Fruit fly (Drosophila melanogaster) whole organism, embryonic: ENCODE measurements around the gene Dhod.
A peak's percentile ranks its signal among the peaks of the same experiment; 100 is the strongest.

Source experiments
- ATbp ChIP-seq: fragments of 200-800 bp; sonication (Bioruptor generic); optimal IDR thresholded peaks from 2 replicates; lab custom pipeline; 2017; ENCODE audit warnings: missing biosample characterization, mild to moderate bottlenecking, missing genetic modification characterization, missing genetic modification reagents
- Adf1 ChIP-seq: fragments of 200-800 bp; sonication (Bioruptor generic); IDR thresholded peaks from 2 replicates; pipeline ENCODE4 v1.3.6; 2022; ENCODE audit warnings: missing biosample characterization, missing genetic modification characterization
- CG11504 ChIP-seq: fragments of 200-800 bp; sonication (Bioruptor generic); optimal IDR thresholded peaks from 3 replicates; lab custom pipeline; 2019; ENCODE audit warnings: missing biosample characterization, mild to moderate bottlenecking, missing genetic modification characterization, moderate library complexity
- CG13894 ChIP-seq: fragments of 200-800 bp; sonication (Bioruptor generic); optimal IDR thresholded peaks from 3 replicates; lab custom pipeline; 2018; ENCODE audit warnings: missing biosample characterization, mild to moderate bottlenecking, missing genetic modification characterization, moderate library complexity
- CG14441 ChIP-seq: fragments of 200-800 bp; sonication (Bioruptor generic); IDR thresholded peaks from 2 replicates; pipeline ENCODE4 v1.3.6; 2022; ENCODE audit warnings: missing biosample characterization, missing genetic modification characterization
- CG16813 ChIP-seq: fragments of 200-800 bp; sonication (Bioruptor generic); IDR thresholded peaks from 3 replicates; pipeline ENCODE4 v1.3.6; 2022; ENCODE audit warnings: missing biosample characterization, missing genetic modification characterization; ENCODE audit not compliant: partially characterized antibody
- CG18764 ChIP-seq: fragments of 200-800 bp; sonication (Bioruptor generic); optimal IDR thresholded peaks from 3 replicates; lab custom pipeline; 2016; ENCODE audit warnings: missing biosample characterization, missing genetic modification characterization
- CG2116 ChIP-seq: fragments of 200-800 bp; sonication (Bioruptor generic); optimal IDR thresholded peaks from 3 replicates; lab custom pipeline; 2018; ENCODE audit warnings: missing biosample characterization, mild to moderate bottlenecking, missing genetic modification characterization
- CG2199 ChIP-seq: fragments of 200-800 bp; sonication (Bioruptor generic); IDR thresholded peaks from 3 replicates; pipeline ENCODE4 v1.3.6; 2022; ENCODE audit warnings: missing biosample characterization, missing genetic modification characterization
- CG2875 ChIP-seq: fragments of 200-800 bp; sonication (Bioruptor generic); optimal IDR thresholded peaks from 2 replicates; lab custom pipeline; 2017; ENCODE audit warnings: missing biosample characterization, mild to moderate bottlenecking, missing genetic modification characterization, missing genetic modification reagents
- CG30020 ChIP-seq: fragments of 200-800 bp; optimal IDR thresholded peaks from 2 replicates; lab custom pipeline; 2019; ENCODE audit warnings: missing biosample characterization, mild to moderate bottlenecking, missing genetic modification characterization, moderate library complexity
- CG3407 ChIP-seq: fragments of 200-800 bp; sonication (Bioruptor generic); optimal IDR thresholded peaks from 2 replicates; lab custom pipeline; 2018; ENCODE audit warnings: missing biosample characterization, mild to moderate bottlenecking, missing genetic modification characterization
- CG4404 ChIP-seq: fragments of 200-800 bp; sonication (Bioruptor generic); IDR thresholded peaks from 2 replicates; pipeline ENCODE4 v1.3.6; 2022; ENCODE audit warnings: missing biosample characterization, missing genetic modification characterization
- CG6175 ChIP-seq: fragments of 200-800 bp; sonication (Bioruptor generic); IDR thresholded peaks from 3 replicates; pipeline ENCODE4 v1.3.6; 2022; ENCODE audit warnings: missing biosample characterization, missing genetic modification characterization
- CG6765 ChIP-seq: fragments of 200-800 bp; sonication (Bioruptor generic); optimal IDR thresholded peaks from 3 replicates; lab custom pipeline; 2017; ENCODE audit warnings: missing biosample characterization, mild to moderate bottlenecking, missing genetic modification characterization
- CHES-1-like ChIP-seq: fragments of 200-800 bp; sonication (Bioruptor generic); optimal IDR thresholded peaks from 2 replicates; lab custom pipeline; 2016; ENCODE audit warnings: missing biosample characterization, missing genetic modification characterization
- D19A ChIP-seq: fragments of 200-800 bp; optimal IDR thresholded peaks from 3 replicates; lab custom pipeline; 2019; ENCODE audit warnings: missing biosample characterization, mild to moderate bottlenecking, missing genetic modification characterization, moderate library complexity
- Deaf1 ChIP-seq: fragments of 200-800 bp; optimal IDR thresholded peaks from 3 replicates; lab custom pipeline; 2019; ENCODE audit warnings: missing biosample characterization, mild to moderate bottlenecking, missing genetic modification characterization, moderate library complexity
- Dfd ChIP-seq, 2 experiments: fragments of >200 bp; optimal IDR thresholded peaks; 2 replicates each; lab custom pipeline; 2017; ENCODE audit warnings: missing biosample characterization in 2 of 2, missing genetic modification characterization in 2 of 2
- Eip74EF ChIP-seq, 2 experiments: fragments of 200-800 bp in 1 of 2; fragments of >200 bp in 1 of 2; sonication (Bioruptor generic) in 1 of 2; optimal IDR thresholded peaks; 2 replicates each; lab custom pipeline; 2017 to 2019; ENCODE audit warnings: missing biosample characterization in 2 of 2, missing genetic modification characterization in 2 of 2, mild to moderate bottlenecking in 1 of 2, moderate library complexity in 1 of 2
- Ets65A ChIP-seq: fragments of 200-800 bp; sonication (Bioruptor generic); peaks from one replicate; lab custom pipeline; 2016; ENCODE audit warnings: missing biosample characterization, missing genetic modification characterization
- Fer2 ChIP-seq: fragments of 200-800 bp; sonication (Bioruptor generic); optimal IDR thresholded peaks from 2 replicates; lab custom pipeline; 2018; ENCODE audit warnings: missing biosample characterization, mild to moderate bottlenecking, missing genetic modification characterization, moderate library complexity
- HLH54F ChIP-seq: fragments of 200-800 bp; sonication (Bioruptor generic); optimal IDR thresholded peaks from 3 replicates; lab custom pipeline; 2016; ENCODE audit warnings: missing biosample characterization, missing genetic modification characterization
- Hmx ChIP-seq: fragments of 200-800 bp; sonication (Bioruptor generic); optimal IDR thresholded peaks from 2 replicates; lab custom pipeline; 2016; ENCODE audit warnings: missing biosample characterization, missing genetic modification characterization
- Hr3 ChIP-seq: fragments of 200-800 bp; sonication (Bioruptor generic); optimal IDR thresholded peaks from 3 replicates; lab custom pipeline; 2016; ENCODE audit warnings: missing biosample characterization, missing genetic modification characterization
- Jarid2 ChIP-seq: fragments of 200-800 bp; sonication (Bioruptor generic); optimal IDR thresholded peaks from 3 replicates; lab custom pipeline; 2017; ENCODE audit warnings: mild to moderate bottlenecking, missing biosample characterization, missing genetic modification reagents, missing genetic modification characterization
- Lpt ChIP-seq: fragments of >200 bp; optimal IDR thresholded peaks from 2 replicates; lab custom pipeline; 2018; ENCODE audit warnings: missing biosample characterization, missing genetic modification characterization
- YL-1 ChIP-seq: fragments of 200-800 bp; sonication (Bioruptor generic); optimal IDR thresholded peaks from 3 replicates; lab custom pipeline; 2017; ENCODE audit warnings: missing biosample characterization, mild to moderate bottlenecking, missing genetic modification characterization
- ab ChIP-seq: fragments of 200-800 bp; sonication (Bioruptor generic); optimal IDR thresholded peaks from 2 replicates; lab custom pipeline; 2016; ENCODE audit warnings: missing biosample characterization, missing genetic modification characterization
- ash1 ChIP-seq: fragments of 200-800 bp; sonication (Bioruptor generic); optimal IDR thresholded peaks from 2 replicates; lab custom pipeline; 2018; ENCODE audit warnings: missing biosample characterization, mild to moderate bottlenecking, missing genetic modification characterization
- dan ChIP-seq: fragments of 200-800 bp; sonication (Bioruptor generic); IDR thresholded peaks from 2 replicates; pipeline ENCODE4 v1.3.6; 2022; ENCODE audit warnings: missing biosample characterization, missing genetic modification characterization
- en ChIP-seq: fragments of 200-800 bp; sonication (Bioruptor generic); optimal IDR thresholded peaks from 2 replicates; lab custom pipeline; 2016; ENCODE audit warnings: missing biosample characterization, missing genetic modification characterization
- ftz-f1 ChIP-seq: fragments of 200-800 bp; sonication (Bioruptor generic); optimal IDR thresholded peaks from 2 replicates; lab custom pipeline; 2016; ENCODE audit warnings: missing biosample characterization, missing genetic modification characterization
- fu2 ChIP-seq: fragments of 200-800 bp; sonication (Bioruptor generic); optimal IDR thresholded peaks from 2 replicates; lab custom pipeline; 2016; ENCODE audit warnings: missing biosample characterization, missing genetic modification characterization
- gro ChIP-seq: fragments of 200-800 bp; sonication (Bioruptor generic); optimal IDR thresholded peaks from 2 replicates; lab custom pipeline; 2016; ENCODE audit warnings: missing biosample characterization, missing genetic modification characterization
- ham ChIP-seq: fragments of 200-800 bp; sonication (Bioruptor generic); IDR thresholded peaks from 2 replicates; pipeline ENCODE4 v1.3.6; 2022; ENCODE audit warnings: missing biosample characterization, missing genetic modification characterization
- lola ChIP-seq, 3 experiments: fragments of >200 bp in 2 of 3; fragments of 200-800 bp in 1 of 3; sonication (Bioruptor generic) in 1 of 3; optimal IDR thresholded peaks; 2 replicates each; lab custom pipeline; 2017 to 2019; ENCODE audit warnings: missing biosample characterization in 3 of 3, missing genetic modification characterization in 3 of 3, mild to moderate bottlenecking in 1 of 3, moderate library complexity in 1 of 3
- nerfin-2 ChIP-seq: fragments of 200-800 bp; sonication (Bioruptor generic); IDR thresholded peaks from 2 replicates; pipeline ENCODE4 v1.3.6; 2022; ENCODE audit warnings: missing biosample characterization, missing genetic modification characterization; ENCODE audit not compliant: partially characterized antibody
- pan ChIP-seq, 4 experiments: fragments of >200 bp in 3 of 4; fragments of 200-800 bp in 1 of 4; sonication (Bioruptor generic) in 1 of 4; optimal IDR thresholded peaks in 3 of 4; IDR thresholded peaks in 1 of 4; 2 replicates each; pipeline versions ENCODE4 v1.3.6 to Lab custom; 2017 to 2022; ENCODE audit warnings: missing biosample characterization in 2 of 4, missing genetic modification characterization in 2 of 4, mixed read lengths in 1 of 4
- prd ChIP-seq, 3 experiments: fragments of >200 bp in 2 of 3; fragments of 200-800 bp in 1 of 3; sonication (Bioruptor generic) in 1 of 3; optimal IDR thresholded peaks in 2 of 3; IDR thresholded peaks in 1 of 3; 2 replicates in 2 of 3; 3 replicates in 1 of 3; pipeline versions ENCODE4 v1.3.6 to Lab custom; 2017 to 2022; ENCODE audit warnings: missing biosample characterization in 1 of 3, missing genetic modification characterization in 1 of 3
- pum ChIP-seq: fragments of 200-800 bp; sonication (Bioruptor generic); optimal IDR thresholded peaks from 2 replicates; lab custom pipeline; 2016; ENCODE audit warnings: missing biosample characterization, missing genetic modification characterization
- run ChIP-seq: fragments of 200-800 bp; sonication (Bioruptor generic); optimal IDR thresholded peaks from 3 replicates; lab custom pipeline; 2018; ENCODE audit warnings: missing biosample characterization, mild to moderate bottlenecking, missing genetic modification characterization
- sim ChIP-seq: fragments of 200-800 bp; sonication (Bioruptor generic); IDR thresholded peaks from 2 replicates; pipeline ENCODE4 v1.3.6; 2022; ENCODE audit warnings: missing biosample characterization, missing genetic modification characterization
- sob ChIP-seq: fragments of 200-800 bp; sonication (Bioruptor generic); IDR thresholded peaks from 2 replicates; pipeline ENCODE4 v1.3.6; 2022; ENCODE audit warnings: missing biosample characterization, missing genetic modification characterization
- sug ChIP-seq: fragments of 200-800 bp; optimal IDR thresholded peaks from 2 replicates; lab custom pipeline; 2019; ENCODE audit warnings: missing biosample characterization, mild to moderate bottlenecking, missing genetic modification characterization, moderate library complexity
- tgo ChIP-seq: fragments of 200-800 bp; sonication (Bioruptor generic); IDR thresholded peaks from 3 replicates; pipeline ENCODE4 v1.3.6; 2022; ENCODE audit warnings: missing biosample characterization, missing genetic modification characterization
- tup ChIP-seq: fragments of 200-800 bp; sonication (Bioruptor generic); optimal IDR thresholded peaks from 2 replicates; lab custom pipeline; 2016; ENCODE audit warnings: missing biosample characterization, mild to moderate bottlenecking, missing genetic modification characterization, moderate library complexity
- wor ChIP-seq: fragments of 200-800 bp; sonication (Bioruptor generic); IDR thresholded peaks from 2 replicates; pipeline ENCODE4 v1.3.6; 2022; ENCODE audit warnings: missing biosample characterization, missing genetic modification characterization
- yki ChIP-seq: fragments of >200 bp; optimal IDR thresholded peaks from 3 replicates; lab custom pipeline; 2018
- zf30C ChIP-seq: fragments of 200-800 bp; sonication (Bioruptor generic); optimal IDR thresholded peaks from 3 replicates; lab custom pipeline; 2018; ENCODE audit warnings: missing biosample characterization, mild to moderate bottlenecking, missing genetic modification characterization

Dhod gene

DNA sequence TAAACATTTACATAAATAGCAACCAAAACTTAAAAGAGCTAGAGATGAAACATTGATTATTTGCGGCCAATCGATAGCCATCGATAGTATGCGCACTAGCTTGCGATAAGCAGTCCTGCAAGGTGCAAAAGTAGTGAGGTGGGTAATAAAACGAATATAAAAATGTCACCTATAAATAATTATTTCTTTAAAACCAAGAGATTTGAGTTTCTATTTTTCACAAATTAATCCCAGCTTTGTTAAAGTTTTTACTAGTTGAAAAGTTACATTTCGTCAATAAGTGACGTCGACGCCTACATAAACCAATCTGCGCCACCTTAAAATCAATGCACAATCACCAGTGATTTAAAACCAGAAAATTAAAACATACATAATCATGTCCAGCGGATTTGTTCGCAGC is 2.0 kb downstream of the Dhod start, which contains the start of the genes Mkk4 and SLIRP2 (continued):
- TF ChIP-seq CG13894 (tag; lab: Kevin White, UChicago) (peak; percentile 98), zf30C (GFP tag; lab: Kevin White, UChicago) (peak; percentile 54), Hmx (GFP tag; lab: Kevin White, UChicago) (peak; percentile 98), tup (GFP tag; lab: Kevin White, UChicago) (peak; percentile 98), tgo (GFP tag; lab: Robert Waterston, UW) (peak; percentile 99), fu2 (peak; percentile 99), CG14441 (GFP tag; lab: Robert Waterston, UW) (peak; percentile 99), Jarid2 (GFP tag; lab: Kevin White, UChicago) (peak; percentile 91), ham (peak; percentile 97), YL-1 (peak; percentile 98), wor (GFP tag; lab: Robert Waterston, UW) (peak; percentile 98), ftz-f1 (peak; percentile 84), gro (GFP tag; lab: Kevin White, UChicago) (peak; percentile 99), ash1 (GFP tag; lab: Kevin White, UChicago) (peak; percentile 89), en (GFP tag; lab: Kevin White, UChicago) (peak; percentile 97), CG30020 (tag; lab: Kevin White, UChicago) (peak; percentile 93), Dfd (GFP tag; optimal IDR thresholded peaks at IDR 0.05; lab: Kevin White, UChicago) (peak in 1 of 2 experiments; percentile 49), Hr3 (GFP tag; lab: Kevin White, UChicago) (peak; percentile 99), D19A (tag; lab: Kevin White, UChicago) (peak; percentile 96), CG16813 (peak; percentile 87), CG18764 (GFP tag; lab: Kevin White, UChicago) (peak; percentile 98), CG4404 (GFP tag; lab: Robert Waterston, UW) (peak; percentile 99), sim (GFP tag; lab: Robert Waterston, UW) (peak; percentile 98), prd (optimal IDR thresholded peaks at IDR 0.05; lab: Kevin White, UChicago) (no peak), prd (GFP tag; IDR thresholded peaks at IDR 0.05; lab: Robert Waterston, UW) (peak; percentile 99), pum (GFP tag; lab: Kevin White, UChicago) (peak; percentile 99), yki (lab: Kevin White, UChicago) (no peak), sug (peak; percentile 98), CHES-1-like (peak; percentile 99), Adf1 (GFP tag; lab: Robert Waterston, UW) (peak; percentile 89), dan (peak; percentile 94), CG6175 (GFP tag; lab: Robert Waterston, UW) (peak; percentile 98), Fer2 (tag; lab: Kevin White, UChicago) (peak; percentile 98), CG2875 (peak; percentile 98), run (tag; lab: Kevin White, UChicago) (peak; percentile 96), Eip74EF (GFP tag; optimal IDR thresholded peaks at IDR 0.05; lab: Kevin White, UChicago) (peak in 1 of 2 experiments; percentile 98), lola (GFP tag; optimal IDR thresholded peaks at IDR 0.05; lab: Kevin White, UChicago) (peak in 1 of 3 experiments; percentile 99), pan (optimal IDR thresholded peaks at IDR 0.05; lab: Kevin White, UChicago) (no peak), pan (GFP tag; optimal IDR thresholded peaks at IDR 0.05 in 1 of 2, IDR thresholded peaks at IDR 0.05 in 1 of 2) (peak in 1 of 2 experiments; percentile 99), CG6765 (GFP tag; lab: Kevin White, UChicago) (peak; percentile 97), nerfin-2 (GFP tag; lab: Robert Waterston, UW) (peak; percentile 77), CG2116 (peak; percentile 96), Deaf1 (peak; percentile 87), ATbp (GFP tag; lab: Kevin White, UChicago) (peak; percentile 97), HLH54F (GFP tag; lab: Kevin White, UChicago) (peak; percentile 99), Ets65A (peak; percentile 100), CG3407 (GFP tag; lab: Kevin White, UChicago) (peak; percentile 98), CG11504 (tag; lab: Kevin White, UChicago) (peak; percentile 98), ab (GFP tag; lab: Kevin White, UChicago) (peak; percentile 97), sob (GFP tag; lab: Robert Waterston, UW) (peak; percentile 99), CG2199 (GFP tag; lab: Robert Waterston, UW) (peak; percentile 99), Lpt (no peak)
